Worm (Caenorhabditis elegans) whole organism, L1 larva: Measurements from ENCODE around the gene hmg-1.2.
A peak's percentile ranks its signal among the peaks of the same experiment; 100 is the strongest.

Source experiments
- C04F5.9 ChIP-seq: sonication (generic microtip); optimal IDR thresholded peaks from 2 replicates; lab custom pipeline; 2016; ENCODE audit warnings: missing genetic modification characterization, missing compliant biosample characterization
- C16A3.4 ChIP-seq: fragments of 150-350 bp; optimal IDR thresholded peaks from 2 replicates; lab custom pipeline; 2014; ENCODE audit warnings: missing biosample characterization, missing genetic modification characterization
- ceh-82 ChIP-seq, 3 experiments: fragments of 150-350 bp in 1 of 3; sonication (generic microtip) in 2 of 3; optimal IDR thresholded peaks; 2 replicates each; lab custom pipeline; 2014 to 2017; ENCODE audit warnings: missing biosample characterization in 3 of 3, missing genetic modification characterization in 3 of 3
- ceh-88 ChIP-seq: fragments of 200-800 bp; sonication (Bioruptor generic); IDR thresholded peaks from 2 replicates; pipeline ENCODE4 v1.3.6; 2022; ENCODE audit warnings: missing genetic modification characterization, missing compliant biosample characterization
- ces-1 ChIP-seq: fragments of 150-350 bp; optimal IDR thresholded peaks from 2 replicates; lab custom pipeline; 2014; ENCODE audit warnings: missing biosample characterization, missing genetic modification reagents, missing genetic modification characterization
- efl-3 ChIP-seq: fragments of 200-800 bp; sonication (Bioruptor generic); optimal IDR thresholded peaks from 2 replicates; lab custom pipeline; 2018; ENCODE audit warnings: mild to moderate bottlenecking, missing genetic modification characterization, missing compliant biosample characterization
- egl-13 ChIP-seq: sonication (generic microtip); optimal IDR thresholded peaks from 2 replicates; lab custom pipeline; 2016; ENCODE audit warnings: missing genotype, missing genetic modification reagents, missing genetic modification characterization, missing compliant biosample characterization
- elt-3 ChIP-seq, 6 experiments: fragments of 150-350 bp in 1 of 6; sonication (generic microtip); optimal IDR thresholded peaks; 2 replicates each; lab custom pipeline; 2017 to 2018; ENCODE audit warnings: missing biosample characterization in 6 of 6, missing genetic modification characterization in 6 of 6, inconsistent platforms in 1 of 6
- ets-5 ChIP-seq: fragments of 200-800 bp; sonication (Bioruptor generic); IDR thresholded peaks from 2 replicates; pipeline ENCODE4 v1.3.6; 2022; ENCODE audit warnings: missing genetic modification characterization, missing compliant biosample characterization
- fkh-10 ChIP-seq: sonication (generic microtip); optimal IDR thresholded peaks from 2 replicates; lab custom pipeline; 2017; ENCODE audit warnings: missing biosample characterization, missing genetic modification reagents, missing genetic modification characterization
- fkh-8 ChIP-seq: sonication (generic microtip); optimal IDR thresholded peaks from 2 replicates; lab custom pipeline; 2016; ENCODE audit warnings: mild to moderate bottlenecking, missing genetic modification characterization, missing compliant biosample characterization
- fos-1 ChIP-seq: fragments of 150-350 bp; optimal IDR thresholded peaks from 2 replicates; lab custom pipeline; 2014; ENCODE audit warnings: missing biosample characterization, missing genetic modification characterization
- hlh-4 ChIP-seq: sonication (generic microtip); optimal IDR thresholded peaks from 2 replicates; lab custom pipeline; 2016; ENCODE audit warnings: mild to moderate bottlenecking, missing genetic modification characterization, missing compliant biosample characterization
- lin-13 ChIP-seq: fragments of 150-350 bp; optimal IDR thresholded peaks from 2 replicates; lab custom pipeline; 2014; ENCODE audit warnings: missing biosample characterization, missing genetic modification reagents, missing genetic modification characterization
- lin-14 ChIP-seq: fragments of 200-800 bp; sonication (Bioruptor generic); optimal IDR thresholded peaks from 2 replicates; lab custom pipeline; 2018; ENCODE audit warnings: mild to moderate bottlenecking, missing genetic modification characterization, moderate library complexity, missing compliant biosample characterization
- lin-35 ChIP-seq, 2 experiments: fragments of 150-350 bp; optimal IDR thresholded peaks; 2 replicates each; lab custom pipeline; 2014; ENCODE audit warnings: missing biosample characterization in 2 of 2, missing genetic modification characterization in 2 of 2, missing genetic modification reagents in 2 of 2
- lin-39 ChIP-seq: fragments of 150-350 bp; optimal IDR thresholded peaks from 2 replicates; lab custom pipeline; 2014; ENCODE audit warnings: missing biosample characterization, missing genetic modification reagents, missing genetic modification characterization
- lsy-2 ChIP-seq, 2 experiments: fragments of 150-350 bp; optimal IDR thresholded peaks; 2 replicates each; lab custom pipeline; 2014; ENCODE audit warnings: missing biosample characterization in 2 of 2, missing genetic modification characterization in 2 of 2
- mab-9 ChIP-seq: fragments of 200-800 bp; sonication (Bioruptor generic); IDR thresholded peaks from 2 replicates; pipeline ENCODE4 v1.3.6; 2022; ENCODE audit warnings: missing genetic modification reagents, missing genetic modification characterization, missing compliant biosample characterization
- mdl-1 ChIP-seq, 2 experiments: fragments of 150-350 bp; optimal IDR thresholded peaks; 2 replicates each; lab custom pipeline; 2014 to 2017; ENCODE audit warnings: missing biosample characterization in 2 of 2, missing genetic modification characterization in 2 of 2, inconsistent platforms in 1 of 2
- nhr-11 ChIP-seq: fragments of 150-350 bp; optimal IDR thresholded peaks from 2 replicates; lab custom pipeline; 2014; ENCODE audit warnings: missing biosample characterization, missing genetic modification characterization
- nhr-47 ChIP-seq: sonication (generic microtip); optimal IDR thresholded peaks from 2 replicates; lab custom pipeline; 2016; ENCODE audit warnings: mild to moderate bottlenecking, missing genetic modification characterization, moderate library complexity, missing compliant biosample characterization
- nhr-71 ChIP-seq: sonication (generic microtip); optimal IDR thresholded peaks from 2 replicates; lab custom pipeline; 2016; ENCODE audit warnings: mild to moderate bottlenecking, missing genetic modification characterization, moderate library complexity, missing compliant biosample characterization
- nhr-85 ChIP-seq: sonication (generic microtip); peaks from one replicate; lab custom pipeline; 2016; ENCODE audit warnings: missing genetic modification characterization, inconsistent platforms, missing compliant biosample characterization
- nhr-90 ChIP-seq: sonication (generic microtip); optimal IDR thresholded peaks from 2 replicates; lab custom pipeline; 2016; ENCODE audit warnings: mild to moderate bottlenecking, missing genetic modification characterization, missing compliant biosample characterization; ENCODE audit not compliant: poor library complexity
- pag-3 ChIP-seq: sonication (generic microtip); optimal IDR thresholded peaks from 2 replicates; lab custom pipeline; 2017; ENCODE audit warnings: missing genetic modification characterization, mild to moderate bottlenecking, missing compliant biosample characterization, antibody characterized with exemption, borderline replicate concordance; ENCODE audit not compliant: insufficient read depth
- pqm-1 ChIP-seq: sonication (generic microtip); optimal IDR thresholded peaks from 3 replicates; lab custom pipeline; 2017; ENCODE audit warnings: missing biosample characterization, missing genetic modification characterization
- rnt-1 ChIP-seq: sonication (generic microtip); optimal IDR thresholded peaks from 2 replicates; lab custom pipeline; 2016; ENCODE audit warnings: mild to moderate bottlenecking, missing genetic modification characterization, moderate library complexity, missing compliant biosample characterization
- sup-37 ChIP-seq: fragments of 200-800 bp; sonication (Bioruptor generic); optimal IDR thresholded peaks from 2 replicates; lab custom pipeline; 2018; ENCODE audit warnings: mild to moderate bottlenecking, missing genetic modification characterization, missing compliant biosample characterization
- tbx-2 ChIP-seq: sonication (generic microtip); optimal IDR thresholded peaks from 2 replicates; lab custom pipeline; 2016; ENCODE audit warnings: missing genetic modification characterization, missing compliant biosample characterization
- tlp-1 ChIP-seq: fragments of 150-350 bp; optimal IDR thresholded peaks from 2 replicates; lab custom pipeline; 2014; ENCODE audit warnings: missing biosample characterization, missing genetic modification characterization
- unc-62 ChIP-seq: fragments of 150-350 bp; optimal IDR thresholded peaks from 2 replicates; lab custom pipeline; 2014; ENCODE audit warnings: missing biosample characterization, missing genetic modification reagents, missing genetic modification characterization

The hmg-1.2 gene

ce11 chrIII:6309066-6309465 is 28.9 kb downstream of the hmg-1.2 start, which contains the start of gene gar-2 (continued):
- TF ChIP-seq fos-1 (tag; lab: Kevin White, UChicago) (no peak), lin-39 (tag; lab: Kevin White, UChicago) (no peak), tlp-1 (tag; lab: Kevin White, UChicago) (no peak), nhr-90 (tag; lab: Kevin White, UChicago) (no peak)

ce11 chrIII:6310352-6310751 is 30.2 kb downstream of the hmg-1.2 start:
- peak; percentile 66 for TF ChIP-seq lin-14 (GFP tag; lab: Kevin White, UChicago)
- peak; percentile 87 for TF ChIP-seq fkh-10 (GFP tag; lab: Kevin White, UChicago)
- peak; percentile 8 for TF ChIP-seq nhr-71
- peak in 1 of 2 experiments; percentile 5 for TF ChIP-seq lsy-2 (tag; optimal IDR thresholded peaks at IDR 0.05; lab: Kevin White, UChicago)
- peak in 1 of 3 experiments; percentile 2 for TF ChIP-seq ceh-82 (tag; optimal IDR thresholded peaks at IDR 0.05; lab: Kevin White, UChicago)
- TF ChIP-seq pag-3: no peak
- TF ChIP-seq efl-3 (GFP tag; lab: Kevin White, UChicago): no peak
- peak; percentile 30 for TF ChIP-seq ces-1 (GFP tag; lab: Kevin White, UChicago)

ce11 chrIII:6311452-6311851 is 31.3 kb downstream of the hmg-1.2 start:
- no peak for TF ChIP-seq sup-37
- TF ChIP-seq egl-13 (tag; lab: Kevin White, UChicago): no peak
- TF ChIP-seq lsy-2 (tag; optimal IDR thresholded peaks at IDR 0.05; lab: Kevin White, UChicago): no peak
- peak; percentile 52 for TF ChIP-seq fkh-8 (tag; lab: Kevin White, UChicago)
- TF ChIP-seq mdl-1 (tag; optimal IDR thresholded peaks at IDR 0.05; lab: Kevin White, UChicago): no peak
- no peak for TF ChIP-seq mab-9 (GFP tag; lab: Robert Waterston, UW)
- TF ChIP-seq nhr-85 (tag; lab: Kevin White, UChicago): no peak
- no peak for TF ChIP-seq pqm-1 (tag; lab: Kevin White, UChicago)
- peak; percentile 24 for TF ChIP-seq nhr-47

- TF ChIP-seq rnt-1 (tag; lab: Kevin White, UChicago): no peak
- TF ChIP-seq elt-3 (tag; optimal IDR thresholded peaks at IDR 0.05; lab: Kevin White, UChicago): no peak
- peak; percentile 32 for TF ChIP-seq lin-14 (GFP tag; lab: Kevin White, UChicago)
- no peak for TF ChIP-seq nhr-85 (tag; lab: Kevin White, UChicago)
These were observed 32.1 kb downstream of the hmg-1.2 start for ce11 chrIII:6312244-6312643.

- peak; percentile 3 for TF ChIP-seq lin-14 (GFP tag; lab: Kevin White, UChicago)
- no peak for TF ChIP-seq tbx-2 (tag; lab: Kevin White, UChicago)
These were observed 35.3 kb downstream of the hmg-1.2 start for ce11 chrIII:6315515-6315914.

ce11 chrIII:6316795-6317194 is 36.6 kb downstream of the hmg-1.2 start:
- TF ChIP-seq hlh-4 (tag; lab: Kevin White, UChicago): no peak
- TF ChIP-seq ceh-88: no peak
- no peak for TF ChIP-seq pqm-1 (tag; lab: Kevin White, UChicago)
- TF ChIP-seq nhr-11 (tag; lab: Kevin White, UChicago): no peak
- TF ChIP-seq C16A3.4 (tag; lab: Kevin White, UChicago): no peak
- TF ChIP-seq lin-39 (tag; lab: Kevin White, UChicago): no peak
- TF ChIP-seq ets-5: no peak
- no peak for TF ChIP-seq lin-13 (GFP tag; lab: Kevin White, UChicago)
- no peak for TF ChIP-seq lin-35 (GFP tag; optimal IDR thresholded peaks at IDR 0.05; lab: Kevin White, UChicago)
- TF ChIP-seq C04F5.9: no peak
- TF ChIP-seq unc-62 (GFP tag; lab: Kevin White, UChicago): no peak
- TF ChIP-seq rnt-1 (tag; lab: Kevin White, UChicago): no peak
